Worm (Caenorhabditis elegans) whole organism, L1 larva: ENCODE data around the gene cmd-1.

Experiments
- blmp-1 ChIP-seq: fragments of 150-350 bp; optimal IDR thresholded peaks from 2 replicates; lab custom pipeline; 2014; ENCODE audit warnings: missing biosample characterization, missing genetic modification characterization
- dsc-1 ChIP-seq: sonication (generic microtip); optimal IDR thresholded peaks from 2 replicates; lab custom pipeline; 2016; ENCODE audit warnings: mild to moderate bottlenecking, missing genetic modification characterization, missing compliant biosample characterization
- fos-1 ChIP-seq: fragments of 150-350 bp; optimal IDR thresholded peaks from 2 replicates; lab custom pipeline; 2014; ENCODE audit warnings: missing biosample characterization, missing genetic modification characterization
- lin-13 ChIP-seq: fragments of 150-350 bp; optimal IDR thresholded peaks from 2 replicates; lab custom pipeline; 2014; ENCODE audit warnings: missing biosample characterization, missing genetic modification reagents, missing genetic modification characterization
- nhr-90 ChIP-seq: sonication (generic microtip); optimal IDR thresholded peaks from 2 replicates; lab custom pipeline; 2016; ENCODE audit warnings: mild to moderate bottlenecking, missing genetic modification characterization, missing compliant biosample characterization; ENCODE audit not compliant: poor library complexity
- unc-130 ChIP-seq: fragments of 150-350 bp; optimal IDR thresholded peaks from 2 replicates; lab custom pipeline; 2017; ENCODE audit warnings: missing biosample characterization, missing genetic modification characterization, inconsistent platforms
- xbp-1 ChIP-seq: sonication (generic microtip); optimal IDR thresholded peaks from 2 replicates; lab custom pipeline; 2016; ENCODE audit warnings: missing genetic modification characterization, missing compliant biosample characterization

DNA sequence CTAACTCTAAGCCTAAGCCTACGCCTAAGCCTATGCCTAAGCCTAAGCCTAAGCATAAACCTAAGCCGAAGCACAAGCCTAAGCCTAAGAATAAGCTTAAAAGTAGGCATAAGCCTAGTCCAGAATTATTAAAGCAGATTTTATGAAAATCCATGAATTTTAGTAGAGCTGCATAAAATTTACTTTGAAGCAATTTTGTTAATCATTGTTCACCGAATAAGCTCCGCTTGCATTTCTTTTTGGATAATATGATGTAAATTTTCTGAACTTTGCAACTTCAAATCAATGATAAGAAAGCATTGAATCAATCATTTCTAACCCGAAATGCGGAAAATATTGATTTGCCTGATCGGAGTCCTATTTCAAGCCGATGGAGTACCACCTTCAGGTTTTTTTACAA lies 21.8 kb upstream of the cmd-1 start, which contains the start of gene cpr-8:
- no peak for TF ChIP-seq xbp-1 (tag; lab: Kevin White, UChicago)
- TF ChIP-seq lin-13 (GFP tag; lab: Kevin White, UChicago), result no peak
- no peak for TF ChIP-seq fos-1
- TF ChIP-seq blmp-1 (tag; lab: Kevin White, UChicago), result no peak
- no peak for TF ChIP-seq unc-130
- TF ChIP-seq nhr-90 (tag; lab: Kevin White, UChicago), result no peak
- TF ChIP-seq dsc-1 (tag; lab: Kevin White, UChicago), result no peak
